Worm (Caenorhabditis elegans): Measurements from ENCODE around the gene T20D4.10.
"Not testable (repeated sequence)": the region's sequence is repeated elsewhere in the genome, so short reads cannot be mapped to it uniquely, and the experiment has no call there.

- TF ChIP-seq flt-1 (GFP tag; IDR thresholded peaks at IDR 0.05); klf-2 (GFP tag; conservative IDR thresholded peaks at IDR 0.05); T22C8.4 (GFP tag; IDR thresholded peaks at IDR 0.05); ztf-23 (GFP tag; IDR thresholded peaks at IDR 0.05); ref-1 (GFP tag; conservative IDR thresholded peaks at IDR 0.05); cog-1 (tag; optimal IDR thresholded peaks at IDR 0.05); med-1 (GFP tag; optimal IDR thresholded peaks at IDR 0.05; ENCODE audit: insufficient read depth): not testable (repeated sequence)
Measured at ce11 chrV:3396765-3397164, 3.3 kb upstream of the T20D4.10 start, which contains the start of gene T20D4.12.
